Worm (Caenorhabditis elegans): ENCODE data around the gene R12B2.13.
A peak's percentile ranks its signal among the peaks of the same experiment; 100 is the strongest.

Gene R12B2.13

ce11 chrIII:5835163-5835871 lies 2.0 kb upstream of the R12B2.13 start (continued):
- no peak for TF ChIP-seq nhr-48 (tag; optimal IDR thresholded peaks at IDR 0.05)
- TF ChIP-seq unc-39 (tag; optimal IDR thresholded peaks at IDR 0.05): no peak
- TF ChIP-seq tra-1 (GFP tag; IDR thresholded peaks at IDR 0.05): peak; percentile 41; the same call in 1 of the 2 replicates
- peak; percentile 16 for TF ChIP-seq ztf-7 (tag; optimal IDR thresholded peaks at IDR 0.05)
- TF ChIP-seq daf-19 (GFP tag; conservative IDR thresholded peaks at IDR 0.05): no peak
- peak; percentile 92 for TF ChIP-seq nhr-28 (tag; optimal IDR thresholded peaks at IDR 0.05)
- no peak for TF ChIP-seq dmd-9 (GFP tag; IDR thresholded peaks at IDR 0.05)
- no peak for TF ChIP-seq gei-8 (GFP tag; optimal IDR thresholded peaks at IDR 0.05)
- TF ChIP-seq zfp-2 (tag; optimal IDR thresholded peaks at IDR 0.05): no peak
- no peak for TF ChIP-seq hif-1 (tag; optimal IDR thresholded peaks at IDR 0.05)
- peak; percentile 68 for TF ChIP-seq aha-1 (tag)
- no peak for TF ChIP-seq R02D3.7 (tag; optimal IDR thresholded peaks at IDR 0.05)
- TF ChIP-seq nhr-102 (tag; optimal IDR thresholded peaks at IDR 0.05): no peak
- peak; percentile 91 for TF ChIP-seq pqm-1 (tag; optimal IDR thresholded peaks at IDR 0.05)
- peak; percentile 84 for TF ChIP-seq dve-1 (tag; optimal IDR thresholded peaks at IDR 0.05; ENCODE audit: insufficient read depth)
- TF ChIP-seq pha-4 (GFP tag; IDR thresholded peaks at IDR 0.05): no peak
- no peak for TF ChIP-seq pha-4 (tag; optimal IDR thresholded peaks at IDR 0.05)
- no peak for TF ChIP-seq jun-1 (tag; optimal IDR thresholded peaks at IDR 0.05)
- TF ChIP-seq lsy-2 (tag; optimal IDR thresholded peaks at IDR 0.05): peak in 1 of 2 experiments; percentile 23
- TF ChIP-seq rbr-2 (tag; optimal IDR thresholded peaks at IDR 0.05): no peak
- TF ChIP-seq zip-11 (GFP tag; IDR thresholded peaks at IDR 0.05): no peak
- peak; percentile 66 for TF ChIP-seq mes-2 (tag; optimal IDR thresholded peaks at IDR 0.05; ENCODE audit: poor library complexity, severe bottlenecking)
- no peak for TF ChIP-seq spr-3 (GFP tag; optimal IDR thresholded peaks at IDR 0.05)
- no peak for TF ChIP-seq mdt-29 (GFP tag; IDR thresholded peaks at IDR 0.05)
- TF ChIP-seq hlh-30 (tag; optimal IDR thresholded peaks at IDR 0.05; ENCODE audit: insufficient read depth): peak; percentile 7
- no peak for TF ChIP-seq lim-7 (GFP tag; IDR thresholded peaks at IDR 0.05)
- peak in 1 of 2 experiments; percentile 1 for TF ChIP-seq daf-16 (GFP tag; optimal IDR thresholded peaks at IDR 0.05)
- peak; percentile 69 for TF ChIP-seq daf-16 (tag; optimal IDR thresholded peaks at IDR 0.05)
- no peak for TF ChIP-seq T26A8.4 (GFP tag; IDR thresholded peaks at IDR 0.05)
- TF ChIP-seq attf-4 (tag; optimal IDR thresholded peaks at IDR 0.05): no peak
- TF ChIP-seq nhr-111 (GFP tag; optimal IDR thresholded peaks at IDR 0.05): no peak
- no peak for TF ChIP-seq arid-1 (GFP tag; conservative IDR thresholded peaks at IDR 0.05)

- TF ChIP-seq ama-1 (optimal IDR thresholded peaks at IDR 0.05) (peak; percentile 26), ces-1 (GFP tag; optimal IDR thresholded peaks at IDR 0.05) (peak; percentile 39), nhr-10 (tag; optimal IDR thresholded peaks at IDR 0.05) (no peak), aha-1 (tag) (peak; percentile 80), vab-7 (GFP tag; IDR thresholded peaks at IDR 0.05) (0 out of 2 replicates have a peak, but pooled peaks have one; percentile 15)
Observed at ce11 chrIII:5834663-5835062, 1.4 kb upstream of the R12B2.13 start.

- TF ChIP-seq ztf-7 (tag; optimal IDR thresholded peaks at IDR 0.05): no peak
- no peak for TF ChIP-seq lin-13 (GFP tag; optimal IDR thresholded peaks at IDR 0.05)
- TF ChIP-seq ZK546.5 (tag; optimal IDR thresholded peaks at IDR 0.05): no peak
- TF ChIP-seq zag-1 (tag; optimal IDR thresholded peaks at IDR 0.05): no peak
- no peak for TF ChIP-seq unc-39 (tag; optimal IDR thresholded peaks at IDR 0.05)
- TF ChIP-seq ces-1 (GFP tag; optimal IDR thresholded peaks at IDR 0.05): no peak
- no peak for TF ChIP-seq egl-27 (tag; optimal IDR thresholded peaks at IDR 0.05)
- no peak for TF ChIP-seq saeg-2 (GFP tag; IDR thresholded peaks at IDR 0.05)
- TF ChIP-seq attf-4 (tag; optimal IDR thresholded peaks at IDR 0.05): no peak
- no peak for TF ChIP-seq fos-1 (tag; optimal IDR thresholded peaks at IDR 0.05)
- TF ChIP-seq F37D6.2 (tag; optimal IDR thresholded peaks at IDR 0.05): no peak
- no peak for TF ChIP-seq lin-29 (GFP tag; IDR thresholded peaks at IDR 0.05)
- TF ChIP-seq lir-3 (tag; optimal IDR thresholded peaks at IDR 0.05): no peak
- TF ChIP-seq nhr-102 (tag; optimal IDR thresholded peaks at IDR 0.05): no peak
- no peak for TF ChIP-seq mdl-1 (tag; optimal IDR thresholded peaks at IDR 0.05)
- no peak for TF ChIP-seq T20F7.1 (GFP tag; optimal IDR thresholded peaks at IDR 0.05)
- no peak for TF ChIP-seq hmg-1.1 (GFP tag; IDR thresholded peaks at IDR 0.05)
Observed at ce11 chrIII:5834053-5834452, 777 bp upstream of the R12B2.13 start, which contains the start of gene R12B2.6. R12B2.6 (minus strand) TSS chrIII:5834153.
